Fruit fly (Drosophila melanogaster) whole organism: ENCODE data around the gene Klp98A.

ENCODE experiments used
- CG8478 ChIP-seq: fragments of >200 bp; optimal IDR thresholded peaks from 2 replicates; lab custom pipeline; 2018; ENCODE audit warnings: inconsistent platforms
- Dll ChIP-seq: fragments of >200 bp; optimal IDR thresholded peaks from 2 replicates; lab custom pipeline; 2017
- EcR ChIP-seq, 2 experiments: fragments of >200 bp; optimal IDR thresholded peaks; 2 replicates each; lab custom pipeline; 2017; ENCODE audit warnings: missing biosample characterization in 2 of 2, missing genetic modification characterization in 2 of 2, missing genetic modification reagents in 2 of 2
- pan ChIP-seq: fragments of >200 bp; optimal IDR thresholded peaks from 2 replicates; lab custom pipeline; 2017
- psq ChIP-seq: fragments of >200 bp; optimal IDR thresholded peaks from 2 replicates; lab custom pipeline; 2017
- usp ChIP-seq: fragments of >200 bp; optimal IDR thresholded peaks from 2 replicates; lab custom pipeline; 2017; ENCODE audit warnings: missing biosample characterization, missing genetic modification characterization, mixed read lengths

Klp98A gene

dm6 chr3R:27593580-27594187 is 34.7 kb upstream of the Klp98A start:
- no peak for TF ChIP-seq EcR (GFP tag; optimal IDR thresholded peaks at IDR 0.05; lab: Kevin White, UChicago)
- no peak for TF ChIP-seq pan (lab: Kevin White, UChicago)
- no peak for TF ChIP-seq psq (lab: Kevin White, UChicago)
- TF ChIP-seq Dll (lab: Kevin White, UChicago) = no peak

dm6 chr3R:27593174-27593573 is 34.2 kb upstream of the Klp98A start:
- TF ChIP-seq EcR (GFP tag; optimal IDR thresholded peaks at IDR 0.05; lab: Kevin White, UChicago) = no peak
- no peak for TF ChIP-seq CG8478 (lab: Kevin White, UChicago)
- TF ChIP-seq psq (lab: Kevin White, UChicago) = no peak
- TF ChIP-seq usp (GFP tag; lab: Kevin White, UChicago) = no peak
- no peak for TF ChIP-seq pan (lab: Kevin White, UChicago)
- no peak for TF ChIP-seq Dll (lab: Kevin White, UChicago)

dm6 chr3R:27582634-27583181 is 23.8 kb upstream of the Klp98A start, which contains the start of gene pins:
Gene pins, plus strand, starts transcription at chr3R:27582840.
- TF ChIP-seq Dll (lab: Kevin White, UChicago) = no peak
- TF ChIP-seq CG8478 (lab: Kevin White, UChicago) = no peak
- TF ChIP-seq psq (lab: Kevin White, UChicago) = no peak
- no peak for TF ChIP-seq pan (lab: Kevin White, UChicago)
- no peak for TF ChIP-seq usp (GFP tag; lab: Kevin White, UChicago)
- no peak for TF ChIP-seq EcR (GFP tag; optimal IDR thresholded peaks at IDR 0.05; lab: Kevin White, UChicago)

- TF ChIP-seq pan (lab: Kevin White, UChicago) = no peak
- no peak for TF ChIP-seq EcR (GFP tag; optimal IDR thresholded peaks at IDR 0.05; lab: Kevin White, UChicago)
- no peak for TF ChIP-seq CG8478 (lab: Kevin White, UChicago)
- TF ChIP-seq usp (GFP tag; lab: Kevin White, UChicago) = no peak
- TF ChIP-seq Dll (lab: Kevin White, UChicago) = no peak
- TF ChIP-seq psq (lab: Kevin White, UChicago) = no peak
Observed at dm6 chr3R:27581890-27582487, 23.0 kb upstream of the Klp98A start, which contains the start of gene wdb. Gene wdb, minus strand, starts transcription at chr3R:27582241.

dm6 chr3R:27581263-27581868 is 22.4 kb upstream of the Klp98A start:
- TF ChIP-seq psq (lab: Kevin White, UChicago) (no peak), CG8478 (lab: Kevin White, UChicago) (no peak), pan (lab: Kevin White, UChicago) (no peak), Dll (lab: Kevin White, UChicago) (peak; percentile 42), usp (GFP tag; lab: Kevin White, UChicago) (no peak), EcR (GFP tag; optimal IDR thresholded peaks at IDR 0.05; lab: Kevin White, UChicago) (no peak)

- TF ChIP-seq pan (lab: Kevin White, UChicago) (no peak), Dll (lab: Kevin White, UChicago) (no peak), usp (GFP tag; lab: Kevin White, UChicago) (no peak), CG8478 (lab: Kevin White, UChicago) (no peak), EcR (GFP tag; optimal IDR thresholded peaks at IDR 0.05; lab: Kevin White, UChicago) (no peak)
Observed at dm6 chr3R:27580274-27581011, 21.5 kb upstream of the Klp98A start.

- TF ChIP-seq Dll (lab: Kevin White, UChicago) (no peak), psq (lab: Kevin White, UChicago) (no peak), EcR (GFP tag; optimal IDR thresholded peaks at IDR 0.05; lab: Kevin White, UChicago) (no peak), pan (lab: Kevin White, UChicago) (no peak), CG8478 (lab: Kevin White, UChicago) (no peak), usp (GFP tag; lab: Kevin White, UChicago) (no peak)
Observed at dm6 chr3R:27579422-27579821, 20.5 kb upstream of the Klp98A start.

- TF ChIP-seq CG8478 (lab: Kevin White, UChicago) = no peak
Observed at dm6 chr3R:27570692-27571091, 11.7 kb upstream of the Klp98A start.

- TF ChIP-seq pan (lab: Kevin White, UChicago) = no peak
- no peak for TF ChIP-seq psq (lab: Kevin White, UChicago)
- TF ChIP-seq CG8478 (lab: Kevin White, UChicago) = no peak
- TF ChIP-seq usp (GFP tag; lab: Kevin White, UChicago) = no peak
- TF ChIP-seq Dll (lab: Kevin White, UChicago) = no peak
- TF ChIP-seq EcR (GFP tag; optimal IDR thresholded peaks at IDR 0.05; lab: Kevin White, UChicago) = no peak
Observed at dm6 chr3R:27569706-27570105, 10.8 kb upstream of the Klp98A start.

- TF ChIP-seq psq (lab: Kevin White, UChicago) = no peak
- TF ChIP-seq Dll (lab: Kevin White, UChicago) = no peak
- no peak for TF ChIP-seq CG8478 (lab: Kevin White, UChicago)
- no peak for TF ChIP-seq usp (GFP tag; lab: Kevin White, UChicago)
- TF ChIP-seq EcR (GFP tag; optimal IDR thresholded peaks at IDR 0.05; lab: Kevin White, UChicago) = no peak
- no peak for TF ChIP-seq pan (lab: Kevin White, UChicago)
Observed at dm6 chr3R:27568545-27568944, 9.6 kb upstream of the Klp98A start.
